Fruit fly (Drosophila melanogaster) whole organism, pupa: ENCODE data around the gene VhaM9.7-d.
A peak's percentile ranks its signal among the peaks of the same experiment; 100 is the strongest.

Experiments
- CG10348 ChIP-seq: fragments of 200-800 bp; sonication (Bioruptor generic); IDR thresholded peaks from 2 replicates; pipeline ENCODE4 v1.3.6; 2022; ENCODE audit warnings: missing biosample characterization, missing genetic modification characterization
- CG12605 ChIP-seq: fragments of 200-800 bp; sonication (Bioruptor generic); IDR thresholded peaks from 2 replicates; pipeline ENCODE4 v1.3.6; 2022; ENCODE audit warnings: missing biosample characterization, missing genetic modification characterization
- CG13204 ChIP-seq: fragments of 200-800 bp; sonication (Bioruptor generic); optimal IDR thresholded peaks from 2 replicates; lab custom pipeline; 2018; ENCODE audit warnings: missing biosample characterization, mild to moderate bottlenecking, missing genetic modification characterization, moderate library complexity
- CG14655 ChIP-seq: fragments of 200-800 bp; sonication (Bioruptor generic); optimal IDR thresholded peaks from 3 replicates; lab custom pipeline; 2017; ENCODE audit warnings: mild to moderate bottlenecking, missing biosample characterization, missing genetic modification reagents, missing genetic modification characterization
- CG15710 ChIP-seq: fragments of 200-800 bp; sonication (Bioruptor generic); optimal IDR thresholded peaks from 2 replicates; lab custom pipeline; 2018; ENCODE audit warnings: missing biosample characterization, mild to moderate bottlenecking, missing genetic modification characterization, moderate library complexity
- CG17806 ChIP-seq: fragments of 200-800 bp; sonication (Bioruptor generic); optimal IDR thresholded peaks from 2 replicates; lab custom pipeline; 2018; ENCODE audit warnings: missing biosample characterization, mild to moderate bottlenecking, missing genetic modification characterization, moderate library complexity
- CG32121 ChIP-seq: fragments of 200-800 bp; sonication (Bioruptor generic); IDR thresholded peaks from 2 replicates; pipeline ENCODE4 v1.3.6; 2022; ENCODE audit warnings: missing biosample characterization, missing genetic modification characterization
- CG34367 ChIP-seq: fragments of 200-800 bp; sonication (Bioruptor generic); optimal IDR thresholded peaks from 2 replicates; lab custom pipeline; 2018; ENCODE audit warnings: missing biosample characterization, mild to moderate bottlenecking, missing genetic modification characterization
- CG4496 ChIP-seq: fragments of 200-800 bp; sonication (Bioruptor generic); IDR thresholded peaks from 3 replicates; pipeline ENCODE4 v1.3.6; 2022; ENCODE audit warnings: missing biosample characterization, missing genetic modification characterization
- CG8159 ChIP-seq: fragments of 200-800 bp; sonication (Bioruptor generic); optimal IDR thresholded peaks from 3 replicates; lab custom pipeline; 2018; ENCODE audit warnings: missing biosample characterization, mild to moderate bottlenecking, missing genetic modification characterization, moderate library complexity
- CG8301 ChIP-seq: fragments of 200-800 bp; sonication (Bioruptor generic); optimal IDR thresholded peaks from 2 replicates; lab custom pipeline; 2018; ENCODE audit warnings: missing biosample characterization, mild to moderate bottlenecking, missing genetic modification characterization
- CG9948 ChIP-seq: fragments of 200-800 bp; sonication (Bioruptor generic); optimal IDR thresholded peaks from 2 replicates; lab custom pipeline; 2018; ENCODE audit warnings: missing biosample characterization, mild to moderate bottlenecking, missing genetic modification characterization, moderate library complexity
- D1 ChIP-seq: fragments of 200-800 bp; sonication (Bioruptor generic); optimal IDR thresholded peaks from 2 replicates; lab custom pipeline; 2018; ENCODE audit warnings: missing biosample characterization, mild to moderate bottlenecking, missing genetic modification characterization, moderate library complexity
- EcR ChIP-seq: fragments of 200-800 bp; sonication (Bioruptor generic); optimal IDR thresholded peaks from 3 replicates; lab custom pipeline; 2019; ENCODE audit warnings: missing biosample characterization, missing genetic modification characterization, mild to moderate bottlenecking, moderate library complexity, missing genetic modification reagents
- Ets98B ChIP-seq: fragments of 200-800 bp; sonication (Bioruptor generic); IDR thresholded peaks from 2 replicates; pipeline ENCODE4 v1.3.6; 2022; ENCODE audit warnings: missing biosample characterization, missing genetic modification characterization
- Pif1A ChIP-seq: fragments of 200-800 bp; sonication (Bioruptor generic); optimal IDR thresholded peaks from 3 replicates; lab custom pipeline; 2016; ENCODE audit warnings: missing biosample characterization, missing genetic modification characterization
- Pif1B ChIP-seq: fragments of 200-800 bp; sonication (Bioruptor generic); optimal IDR thresholded peaks from 3 replicates; lab custom pipeline; 2016; ENCODE audit warnings: missing biosample characterization, missing genetic modification characterization
- Snoo ChIP-seq: fragments of 200-800 bp; sonication (Bioruptor generic); optimal IDR thresholded peaks from 3 replicates; lab custom pipeline; 2017; ENCODE audit warnings: missing biosample characterization, mild to moderate bottlenecking, missing genetic modification characterization, inconsistent platforms
- fd96Ca ChIP-seq: fragments of 200-800 bp; sonication (Bioruptor generic); IDR thresholded peaks from 3 replicates; pipeline ENCODE4 v1.3.6; 2022; ENCODE audit warnings: missing biosample characterization, missing genetic modification characterization
- gl ChIP-seq: fragments of 200-800 bp; sonication (Bioruptor generic); optimal IDR thresholded peaks from 2 replicates; lab custom pipeline; 2018; ENCODE audit warnings: missing biosample characterization, mild to moderate bottlenecking, missing genetic modification characterization
- rn ChIP-seq: fragments of 200-800 bp; sonication (Bioruptor generic); IDR thresholded peaks from 2 replicates; pipeline ENCODE4 v1.3.6; 2022; ENCODE audit warnings: missing biosample characterization, missing genetic modification characterization

VhaM9.7-d gene

DNA sequence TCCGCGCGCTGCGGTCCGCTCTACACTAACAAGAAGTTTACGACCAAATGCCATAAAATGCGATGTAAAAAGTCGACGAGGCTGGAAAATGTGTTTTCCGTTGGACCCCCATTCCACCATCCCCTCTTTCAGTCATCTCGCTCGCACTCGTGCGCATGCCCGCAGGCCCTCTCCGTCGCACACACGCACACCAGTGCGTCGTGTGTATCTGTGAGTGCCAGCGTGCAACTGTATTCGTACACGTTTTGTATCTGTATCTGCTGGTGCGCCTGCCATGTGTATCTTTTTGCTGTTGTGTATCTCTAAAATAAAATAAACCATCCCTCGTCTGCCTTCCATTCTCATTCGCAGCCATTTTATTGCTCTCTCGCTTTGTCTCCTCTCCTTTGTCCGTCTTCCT is 14.8 kb upstream of the VhaM9.7-d start:
- TF ChIP-seq CG10348 (no peak), Pif1A (GFP tag; lab: Kevin White, UChicago) (no peak), CG34367 (no peak), EcR (GFP tag; lab: Kevin White, UChicago) (no peak), CG12605 (GFP tag; lab: Robert Waterston, UW) (no peak), rn (GFP tag; lab: Robert Waterston, UW) (no peak), D1 (no peak), CG32121 (GFP tag; lab: Robert Waterston, UW) (no peak), Pif1B (GFP tag; lab: Kevin White, UChicago) (no peak)

DNA sequence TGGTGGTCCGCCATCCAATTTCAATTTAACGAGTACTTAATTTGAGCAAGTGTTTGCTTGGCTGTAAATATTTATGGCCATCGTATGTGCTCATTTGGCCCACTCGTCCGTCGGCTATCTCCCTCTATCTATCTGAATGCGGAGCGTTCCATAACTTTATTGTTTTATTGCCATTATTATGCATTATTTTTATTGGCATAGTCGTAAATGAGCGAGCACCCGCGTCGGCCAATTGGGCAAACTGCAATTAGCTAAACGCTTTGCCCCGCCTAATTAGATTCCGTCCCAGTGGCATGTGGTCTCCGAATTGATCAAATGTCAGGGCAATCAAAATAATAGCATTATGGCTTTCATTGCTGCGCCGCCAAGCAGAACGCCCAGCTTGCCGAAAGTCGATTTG is 12.7 kb upstream of the VhaM9.7-d start:
- TF ChIP-seq rn (GFP tag; lab: Robert Waterston, UW): no peak
- no peak for TF ChIP-seq CG17806 (tag; lab: Kevin White, UChicago)
- no peak for TF ChIP-seq Snoo (tag; lab: Kevin White, UChicago)
- no peak for TF ChIP-seq CG32121 (GFP tag; lab: Robert Waterston, UW)

DNA sequence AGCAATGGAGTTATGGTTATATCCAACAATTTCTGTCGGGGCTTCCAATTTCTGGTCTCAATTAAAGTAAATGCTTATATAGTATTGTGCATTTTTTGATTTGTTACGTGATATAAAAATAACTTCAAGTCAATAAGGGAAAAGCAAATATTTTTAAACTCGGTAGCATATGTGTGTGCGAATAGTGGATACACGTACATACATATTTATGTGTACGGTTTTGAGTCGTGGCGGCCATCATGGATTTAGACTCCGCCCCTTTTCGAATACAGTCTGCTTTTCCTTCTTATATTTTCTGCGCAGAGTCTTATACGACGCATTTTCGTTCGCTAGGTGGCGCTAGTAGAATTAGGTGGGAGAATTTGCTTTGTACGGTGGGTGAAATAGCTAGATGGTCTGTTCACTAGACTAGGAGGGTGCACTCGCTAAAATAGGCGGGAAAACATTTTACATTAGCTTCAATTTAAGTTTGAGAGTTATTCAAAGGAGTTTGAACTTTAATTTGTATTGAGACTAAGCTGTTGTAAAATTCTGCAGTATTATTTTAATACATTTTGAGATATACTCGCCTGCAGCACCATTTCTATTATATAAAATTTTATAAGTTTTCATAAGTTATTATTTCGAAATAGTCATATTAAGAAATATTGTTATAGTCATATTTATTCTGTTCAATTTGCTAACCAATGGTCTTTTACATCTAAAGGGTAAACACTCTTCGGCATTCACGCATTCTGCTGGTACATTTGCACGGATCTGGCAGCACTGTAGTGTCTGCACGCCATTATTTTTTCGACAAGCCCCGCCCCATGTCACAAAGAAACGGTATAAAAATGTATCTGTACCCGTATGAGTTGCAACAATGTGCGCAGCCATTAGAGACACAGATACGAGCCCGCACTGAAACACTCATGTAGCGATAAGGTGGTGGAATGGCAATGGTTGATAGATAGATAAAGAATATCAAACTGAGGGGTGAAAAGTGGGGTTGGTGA is 5.3 kb upstream of the VhaM9.7-d start:
- TF ChIP-seq CG34367: peak; percentile 44
- TF ChIP-seq Pif1B (GFP tag; lab: Kevin White, UChicago): peak; percentile 27
- TF ChIP-seq CG13204: no peak
- TF ChIP-seq EcR (GFP tag; lab: Kevin White, UChicago): no peak
- peak; percentile 74 for TF ChIP-seq CG14655 (GFP tag; lab: Kevin White, UChicago)
- peak; percentile 58 for TF ChIP-seq CG8159
- TF ChIP-seq Ets98B: peak; percentile 76
- TF ChIP-seq CG15710: no peak
- TF ChIP-seq Pif1A (GFP tag; lab: Kevin White, UChicago): no peak
- no peak for TF ChIP-seq CG9948
- TF ChIP-seq Snoo (tag; lab: Kevin White, UChicago): peak; percentile 40
- TF ChIP-seq D1: peak; percentile 13
- no peak for TF ChIP-seq CG8301 (tag; lab: Kevin White, UChicago)
- no peak for TF ChIP-seq fd96Ca (GFP tag; lab: Robert Waterston, UW)
- TF ChIP-seq gl (tag; lab: Kevin White, UChicago): peak; percentile 16
- TF ChIP-seq CG32121 (GFP tag; lab: Robert Waterston, UW): peak; percentile 72; the same call in 1 of the 2 replicates
- TF ChIP-seq, all 21 proteins: peak for 9

DNA sequence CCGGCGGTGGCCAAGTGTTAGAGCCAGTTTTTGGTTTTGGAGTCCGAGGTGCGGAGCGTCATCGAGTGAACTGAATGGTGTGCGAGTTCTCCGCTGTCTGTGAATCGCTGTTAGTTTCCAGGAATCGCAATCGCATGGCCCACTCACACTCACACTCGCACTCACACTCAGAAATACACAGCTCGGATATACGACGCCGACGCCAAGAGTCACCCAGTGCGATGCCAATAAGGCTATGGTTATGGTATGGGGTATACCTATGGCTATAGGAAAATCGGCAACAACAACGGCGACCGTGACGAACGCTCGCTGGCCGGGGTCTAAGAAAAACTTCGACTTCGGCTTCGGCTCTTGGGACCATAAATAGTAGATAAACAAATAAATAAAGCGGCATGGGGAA is 2.9 kb upstream of the VhaM9.7-d start, which contains the start of gene Abd-B:
TSS of gene Abd-B (minus strand) at position 101 of the 400 bp plus-strand sequence.
- TF ChIP-seq CG10348: no peak
- no peak for TF ChIP-seq CG13204
- TF ChIP-seq CG9948: no peak
- TF ChIP-seq rn (GFP tag; lab: Robert Waterston, UW): no peak

DNA sequence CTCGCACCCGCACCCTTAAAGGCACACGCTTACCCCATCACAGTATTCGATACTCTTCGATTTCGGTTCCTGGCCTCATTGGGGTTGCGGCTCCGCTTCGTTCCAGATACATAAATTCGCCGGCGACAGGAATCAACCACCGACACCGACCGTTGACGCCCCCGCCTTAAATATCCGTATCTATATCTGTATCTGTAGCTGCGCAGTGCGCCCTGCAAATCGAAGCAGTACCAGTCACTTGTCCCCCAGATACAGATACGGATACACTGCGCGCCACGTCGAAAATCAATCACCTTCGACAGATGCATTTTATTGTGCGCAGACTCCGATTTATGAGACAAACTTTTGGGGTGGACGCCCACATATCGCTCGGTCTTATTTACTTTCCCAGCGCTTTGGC is 2.4 kb upstream of the VhaM9.7-d start:
- TF ChIP-seq Ets98B: no peak
- TF ChIP-seq CG13204: no peak
- TF ChIP-seq CG34367: no peak
- no peak for TF ChIP-seq CG8159
- TF ChIP-seq Pif1B (GFP tag; lab: Kevin White, UChicago): no peak
- no peak for TF ChIP-seq CG4496 (GFP tag; lab: Robert Waterston, UW)
- TF ChIP-seq EcR (GFP tag; lab: Kevin White, UChicago): no peak
- no peak for TF ChIP-seq CG12605 (GFP tag; lab: Robert Waterston, UW)
- no peak for TF ChIP-seq D1
- no peak for TF ChIP-seq CG8301 (tag; lab: Kevin White, UChicago)
- no peak for TF ChIP-seq CG10348
- no peak for TF ChIP-seq CG14655 (GFP tag; lab: Kevin White, UChicago)
- TF ChIP-seq Snoo (tag; lab: Kevin White, UChicago): no peak
- no peak for TF ChIP-seq gl (tag; lab: Kevin White, UChicago)
- TF ChIP-seq CG32121 (GFP tag; lab: Robert Waterston, UW): no peak
- no peak for TF ChIP-seq Pif1A (GFP tag; lab: Kevin White, UChicago)
- TF ChIP-seq fd96Ca (GFP tag; lab: Robert Waterston, UW): no peak
- TF ChIP-seq CG15710: no peak

DNA sequence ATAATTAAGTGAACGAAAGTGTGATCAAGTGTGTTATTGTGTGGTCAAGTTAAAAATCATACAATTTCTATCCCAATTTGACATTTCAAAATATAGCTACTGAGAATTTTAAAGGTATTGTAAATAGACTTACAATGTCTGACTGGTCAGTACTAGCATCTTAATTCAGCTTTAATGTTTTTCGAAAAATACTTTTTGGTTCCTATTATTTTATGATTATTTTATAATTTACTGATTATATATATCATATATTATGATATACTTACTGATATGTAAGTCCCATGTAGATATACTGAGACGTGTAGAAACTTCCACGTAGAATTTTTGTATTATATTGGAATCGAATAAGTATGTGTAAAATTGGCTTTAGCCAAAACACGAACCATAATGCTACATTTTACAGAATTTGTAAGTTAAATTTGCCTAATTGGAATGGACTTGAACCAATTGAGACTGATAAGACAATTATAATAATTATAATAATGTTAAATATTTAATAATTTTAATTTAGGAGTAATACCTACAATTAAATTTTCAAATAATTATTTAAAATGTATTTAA is 2.8 kb downstream of the VhaM9.7-d start, which contains the start of gene Actn3:
TSS of gene Actn3 (minus strand) at position 51 of the 561 bp plus-strand sequence.
- peak; percentile 82 for TF ChIP-seq D1
- no peak for TF ChIP-seq CG17806 (tag; lab: Kevin White, UChicago)
